Worm (Caenorhabditis elegans) whole organism, midembryonic: ENCODE measurements around the gene C14C10.2.

Experiments used
- flt-1 ChIP-seq: fragments of 200-800 bp; sonication (Bioruptor generic); IDR thresholded peaks from 2 replicates; pipeline ENCODE4 v1.3.6; 2022; ENCODE audit warnings: missing genetic modification characterization, missing compliant biosample characterization
- ref-1 ChIP-seq: fragments of 200-800 bp; sonication (Bioruptor generic); conservative IDR thresholded peaks from 2 replicates; pipeline ENCODE4 v1.3.6; 2022; ENCODE audit warnings: missing genetic modification reagents, missing genetic modification characterization, missing compliant biosample characterization
- tab-1 ChIP-seq: fragments of 200-800 bp; sonication (Bioruptor generic); IDR thresholded peaks from 2 replicates; pipeline ENCODE4 v1.3.6; 2022; ENCODE audit warnings: missing genetic modification characterization, missing compliant biosample characterization
- ztf-29 ChIP-seq: fragments of 200-800 bp; sonication (Bioruptor generic); IDR thresholded peaks from 2 replicates; pipeline ENCODE4 v1.3.6; 2022; ENCODE audit warnings: missing genetic modification reagents, missing genetic modification characterization, missing compliant biosample characterization

ce11 chrV:12553286-12553725, 39.0 kb downstream of the C14C10.2 start:
- TF ChIP-seq ref-1 (GFP tag; lab: Robert Waterston, UW) (no peak), ztf-29 (GFP tag; lab: Robert Waterston, UW) (no peak), flt-1 (no peak), tab-1 (GFP tag; lab: Robert Waterston, UW) (no peak)
